Worm (Caenorhabditis elegans) whole organism, young adult: ENCODE data around the gene asp-1.

Source experiments
- B0019.2 ChIP-seq: fragments of 200-800 bp; sonication (Bioruptor generic); conservative IDR thresholded peaks from 2 replicates; pipeline ENCODE4 v1.3.6; 2022; ENCODE audit warnings: missing genetic modification reagents, missing genetic modification characterization, missing compliant biosample characterization
- B0035.1 ChIP-seq: sonication (generic microtip); optimal IDR thresholded peaks from 2 replicates; lab custom pipeline; 2016; ENCODE audit warnings: missing genetic modification characterization, mild to moderate bottlenecking, missing compliant biosample characterization, missing genotype, missing genetic modification reagents
- C06A6.2 ChIP-seq: fragments of 200-800 bp; sonication (Bioruptor generic); conservative IDR thresholded peaks from 2 replicates; pipeline ENCODE4 v1.3.6; 2022; ENCODE audit warnings: missing genetic modification characterization, missing compliant biosample characterization
- D2030.7 ChIP-seq: fragments of 200-800 bp; sonication (Bioruptor generic); IDR thresholded peaks from 2 replicates; pipeline ENCODE4 v1.3.6; 2022; ENCODE audit warnings: missing genetic modification reagents, missing genetic modification characterization, missing compliant biosample characterization
- F22D6.2 ChIP-seq: sonication (generic microtip); optimal IDR thresholded peaks from 2 replicates; lab custom pipeline; 2016; ENCODE audit warnings: mild to moderate bottlenecking, missing genetic modification characterization, missing compliant biosample characterization
- F55B11.4 ChIP-seq: sonication (generic microtip); optimal IDR thresholded peaks from 2 replicates; lab custom pipeline; 2016; ENCODE audit warnings: missing compliant biosample characterization, missing genetic modification characterization, borderline replicate concordance; ENCODE audit not compliant: insufficient read depth
- F57C9.4 ChIP-seq: sonication (generic microtip); optimal IDR thresholded peaks from 2 replicates; lab custom pipeline; 2017; ENCODE audit warnings: mild to moderate bottlenecking, missing genetic modification characterization, missing compliant biosample characterization
- T07F8.4 ChIP-seq: sonication (generic microtip); optimal IDR thresholded peaks from 2 replicates; lab custom pipeline; 2016; ENCODE audit warnings: mild to moderate bottlenecking, missing genetic modification characterization, moderate library complexity, missing compliant biosample characterization
- Y53G8AR.9 ChIP-seq: fragments of 200-800 bp; sonication (Bioruptor generic); conservative IDR thresholded peaks from 2 replicates; pipeline ENCODE4 v1.3.6; 2022; ENCODE audit warnings: missing genetic modification reagents, missing genetic modification characterization, missing compliant biosample characterization
- Y95B8A.8 ChIP-seq: fragments of 200-800 bp; sonication (Bioruptor generic); IDR thresholded peaks from 2 replicates; pipeline ENCODE4 v1.3.6; 2022; ENCODE audit warnings: missing genetic modification reagents, missing genetic modification characterization, missing compliant biosample characterization
- aptf-2 ChIP-seq: fragments of 200-800 bp; sonication (Bioruptor generic); conservative IDR thresholded peaks from 2 replicates; pipeline ENCODE4 v1.3.6; 2022; ENCODE audit warnings: missing genetic modification reagents, missing genetic modification characterization, missing compliant biosample characterization
- atf-7 ChIP-seq: sonication (generic microtip); optimal IDR thresholded peaks from 2 replicates; lab custom pipeline; 2017; ENCODE audit warnings: mild to moderate bottlenecking, missing genetic modification characterization, missing compliant biosample characterization
- athp-1 ChIP-seq: sonication (generic microtip); optimal IDR thresholded peaks from 2 replicates; lab custom pipeline; 2017; ENCODE audit warnings: mild to moderate bottlenecking, missing genetic modification characterization, missing compliant biosample characterization
- attf-6 ChIP-seq: fragments of 200-800 bp; sonication (Bioruptor generic); IDR thresholded peaks from 2 replicates; pipeline ENCODE4 v1.3.6; 2022; ENCODE audit warnings: missing genetic modification reagents, missing genetic modification characterization, missing compliant biosample characterization
- bed-2 ChIP-seq: fragments of 200-800 bp; sonication (Bioruptor generic); IDR thresholded peaks from 2 replicates; pipeline ENCODE4 v1.3.6; 2022; ENCODE audit warnings: missing genetic modification reagents, missing genetic modification characterization, missing compliant biosample characterization
- cebp-2 ChIP-seq: fragments of 200-800 bp; sonication (Bioruptor generic); IDR thresholded peaks from 2 replicates; pipeline ENCODE4 v1.3.6; 2022; ENCODE audit warnings: missing genetic modification characterization, missing compliant biosample characterization
- ceh-40 ChIP-seq: fragments of 200-800 bp; sonication (Bioruptor generic); IDR thresholded peaks from 2 replicates; pipeline ENCODE4 v1.3.6; 2022; ENCODE audit warnings: missing genetic modification characterization, missing compliant biosample characterization
- dpl-1 ChIP-seq: fragments of 150-350 bp; optimal IDR thresholded peaks from 2 replicates; lab custom pipeline; 2014; ENCODE audit warnings: missing biosample characterization, missing genetic modification reagents, missing genetic modification characterization
- egrh-3 ChIP-seq: fragments of 200-800 bp; sonication (Bioruptor generic); IDR thresholded peaks from 2 replicates; pipeline ENCODE4 v1.3.6; 2022; ENCODE audit warnings: missing genetic modification reagents, missing genetic modification characterization, missing compliant biosample characterization
- hlh-12 ChIP-seq: sonication (generic microtip); optimal IDR thresholded peaks from 2 replicates; lab custom pipeline; 2016; ENCODE audit warnings: missing genetic modification characterization, missing compliant biosample characterization
- lin-26 ChIP-seq: fragments of 200-800 bp; sonication (Bioruptor generic); IDR thresholded peaks from 2 replicates; pipeline ENCODE4 v1.3.6; 2022; ENCODE audit warnings: missing genetic modification reagents, missing genetic modification characterization, missing compliant biosample characterization
- madf-10 ChIP-seq: sonication (generic microtip); optimal IDR thresholded peaks from 2 replicates; lab custom pipeline; 2016; ENCODE audit warnings: mild to moderate bottlenecking, missing genetic modification characterization, missing compliant biosample characterization
- madf-3 ChIP-seq: fragments of 200-800 bp; sonication (Bioruptor generic); IDR thresholded peaks from 2 replicates; pipeline ENCODE4 v1.3.6; 2022; ENCODE audit warnings: missing genetic modification reagents, missing genetic modification characterization, missing compliant biosample characterization
- mcd-1 ChIP-seq: fragments of 200-800 bp; sonication (Bioruptor generic); IDR thresholded peaks from 2 replicates; pipeline ENCODE4 v1.3.6; 2022; ENCODE audit warnings: missing genetic modification reagents, missing genetic modification characterization, missing compliant biosample characterization
- nhr-27 ChIP-seq: fragments of 200-800 bp; sonication (Bioruptor generic); optimal IDR thresholded peaks from 2 replicates; lab custom pipeline; 2018; ENCODE audit warnings: mild to moderate bottlenecking, missing genetic modification characterization, moderate library complexity, missing compliant biosample characterization
- rpc-1 ChIP-seq, 2 experiments: fragments of 150-350 bp in 1 of 2; sonication (generic microtip) in 1 of 2; optimal IDR thresholded peaks; 2 replicates each; lab custom pipeline; 2014 to 2018; ENCODE audit warnings: missing biosample characterization in 1 of 2, missing genetic modification characterization in 1 of 2, missing genetic modification reagents in 1 of 2, missing genotype in 1 of 2
- sea-2 ChIP-seq: fragments of 200-800 bp; sonication (Bioruptor generic); IDR thresholded peaks from 2 replicates; pipeline ENCODE4 v1.3.6; 2022; ENCODE audit warnings: missing genetic modification characterization, missing compliant biosample characterization
- unc-130 ChIP-seq: sonication (generic microtip); optimal IDR thresholded peaks from 2 replicates; lab custom pipeline; 2016; ENCODE audit warnings: missing genetic modification reagents, missing genetic modification characterization, missing compliant biosample characterization
- xnd-1 ChIP-seq: sonication (generic microtip); optimal IDR thresholded peaks from 2 replicates; lab custom pipeline; 2016; ENCODE audit warnings: missing genotype, missing genetic modification reagents, missing genetic modification characterization, missing compliant biosample characterization
- zfh-2 ChIP-seq: fragments of 200-800 bp; sonication (Bioruptor generic); conservative IDR thresholded peaks from 2 replicates; pipeline ENCODE4 v1.3.6; 2022; ENCODE audit warnings: missing genetic modification reagents, missing genetic modification characterization, missing compliant biosample characterization
- ztf-18 ChIP-seq: sonication (generic microtip); optimal IDR thresholded peaks from 2 replicates; lab custom pipeline; 2016; ENCODE audit warnings: missing genotype, mild to moderate bottlenecking, missing genetic modification characterization, missing compliant biosample characterization
- ztf-26 ChIP-seq: sonication (generic microtip); optimal IDR thresholded peaks from 2 replicates; lab custom pipeline; 2017; ENCODE audit warnings: missing genetic modification characterization, missing compliant biosample characterization
- ztf-6 ChIP-seq: fragments of 200-800 bp; sonication (Bioruptor generic); IDR thresholded peaks from 2 replicates; pipeline ENCODE4 v1.3.6; 2022; ENCODE audit warnings: missing genetic modification reagents, missing genetic modification characterization, missing compliant biosample characterization

Gene asp-1

DNA sequence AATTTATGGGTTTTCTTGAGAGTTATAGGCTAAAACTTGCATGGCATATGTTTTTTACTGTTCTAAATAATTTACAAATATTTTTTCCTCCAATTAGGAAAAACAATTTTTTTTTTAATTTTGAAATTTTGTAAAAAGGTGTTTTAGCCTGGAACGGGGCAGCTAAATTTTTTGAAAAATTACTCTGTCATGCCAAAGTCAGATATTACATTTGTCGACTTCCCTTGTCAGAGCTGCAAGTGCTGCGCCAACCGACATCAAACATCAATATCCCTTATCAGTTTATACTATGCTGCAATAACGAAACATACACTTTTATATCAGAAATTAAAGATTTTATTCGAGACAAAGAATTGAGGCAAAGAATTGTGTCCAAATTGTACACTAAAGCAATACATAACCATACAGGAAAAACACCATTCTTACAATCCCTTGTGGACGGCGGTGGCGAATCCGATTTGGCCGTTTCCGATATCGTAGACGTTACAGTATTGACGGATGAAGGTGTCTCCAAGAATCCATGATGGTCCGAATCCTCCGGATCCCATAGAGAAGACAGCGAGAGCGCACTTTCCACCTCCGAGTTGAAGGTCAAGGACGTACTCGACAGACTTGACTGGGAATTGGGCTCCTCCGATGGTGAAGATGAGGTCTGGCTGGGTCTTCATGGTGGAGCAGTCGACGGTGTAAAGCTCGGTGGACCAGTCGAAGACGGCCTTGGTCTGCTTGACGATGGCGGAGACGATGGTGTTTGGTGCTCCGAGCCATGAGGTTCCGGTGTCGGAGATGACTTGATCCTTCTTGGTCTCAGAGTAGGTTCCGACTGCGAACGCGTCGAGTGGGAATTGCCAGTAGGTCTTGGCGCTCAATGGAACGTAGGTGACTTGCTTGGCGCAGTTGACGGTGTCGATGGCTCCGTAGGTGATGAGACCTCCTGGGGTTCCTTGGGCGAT lies 1.1 kb downstream of the asp-1 start (continued):
- TF ChIP-seq ztf-18 (tag; lab: Kevin White, UChicago): no peak
- 0 out of 2 replicates have a peak, but pooled peaks have one; percentile 50 for TF ChIP-seq Y95B8A.8 (GFP tag; lab: Robert Waterston, UW)
- no peak for TF ChIP-seq egrh-3 (GFP tag; lab: Robert Waterston, UW)
- TF ChIP-seq hlh-12 (tag; lab: Kevin White, UChicago): no peak
- no peak for TF ChIP-seq cebp-2
- TF ChIP-seq madf-10 (tag; lab: Kevin White, UChicago): peak; percentile 24
- TF ChIP-seq C06A6.2 (GFP tag; lab: Robert Waterston, UW): no peak
- no peak for TF ChIP-seq unc-130
- no peak for TF ChIP-seq sea-2 (GFP tag; lab: Robert Waterston, UW)

DNA sequence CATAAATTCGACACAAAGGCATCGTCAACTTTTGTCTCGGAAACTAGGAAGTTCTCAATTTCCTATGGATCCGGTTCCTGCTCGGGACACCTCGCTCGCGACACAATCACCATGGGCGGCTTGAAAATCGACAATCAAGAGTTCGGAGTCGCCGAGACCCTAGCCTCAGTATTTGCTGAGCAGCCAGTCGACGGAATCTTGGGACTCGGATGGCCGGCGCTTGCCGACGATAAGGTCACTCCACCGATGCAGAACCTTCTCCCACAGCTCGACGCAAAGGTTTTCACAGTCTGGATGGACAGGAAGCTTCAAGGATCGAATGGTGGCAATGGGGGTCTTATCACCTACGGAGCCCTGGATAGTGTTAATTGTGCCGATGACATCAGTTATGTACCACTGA lies 3.1 kb downstream of the asp-1 start:
- TF ChIP-seq rpc-1 (optimal IDR thresholded peaks at IDR 0.05; lab: Kevin White, UChicago) (no peak), rpc-1 (tag; optimal IDR thresholded peaks at IDR 0.05; lab: Kevin White, UChicago) (no peak), zfh-2 (GFP tag; lab: Robert Waterston, UW) (peak; percentile 73), mcd-1 (0 out of 2 replicates have a peak, but pooled peaks have one; percentile 11)

DNA sequence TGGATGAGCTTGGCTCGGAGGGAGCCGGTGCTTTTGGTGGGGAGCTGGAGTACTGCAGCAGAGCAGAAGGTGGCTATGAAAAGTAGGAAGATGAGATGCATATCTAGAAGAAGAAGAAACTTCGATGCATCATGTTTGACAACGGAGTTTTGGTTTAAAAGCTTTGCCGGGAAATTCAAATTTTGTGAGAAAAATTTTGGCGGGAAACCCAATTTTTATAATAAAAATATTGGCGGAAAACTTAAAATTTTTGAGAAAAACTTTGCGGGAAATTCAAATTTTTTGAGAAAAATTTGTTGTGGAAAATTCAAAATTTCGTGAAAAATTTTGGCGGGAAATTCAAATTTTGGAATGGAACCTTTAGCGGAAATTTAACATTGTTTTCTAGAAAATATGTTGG lies 5.8 kb downstream of the asp-1 start, which contains the start of gene asp-15:
Gene asp-15 (minus strand): TSS at position 101 of the 400 bp plus-strand sequence.
- no peak for TF ChIP-seq F57C9.4 (tag; lab: Kevin White, UChicago)
- TF ChIP-seq lin-26 (GFP tag; lab: Robert Waterston, UW): 0 out of 2 replicates have a peak, but pooled peaks have one; percentile 12
- TF ChIP-seq, all 124 proteins: peak for 1

DNA sequence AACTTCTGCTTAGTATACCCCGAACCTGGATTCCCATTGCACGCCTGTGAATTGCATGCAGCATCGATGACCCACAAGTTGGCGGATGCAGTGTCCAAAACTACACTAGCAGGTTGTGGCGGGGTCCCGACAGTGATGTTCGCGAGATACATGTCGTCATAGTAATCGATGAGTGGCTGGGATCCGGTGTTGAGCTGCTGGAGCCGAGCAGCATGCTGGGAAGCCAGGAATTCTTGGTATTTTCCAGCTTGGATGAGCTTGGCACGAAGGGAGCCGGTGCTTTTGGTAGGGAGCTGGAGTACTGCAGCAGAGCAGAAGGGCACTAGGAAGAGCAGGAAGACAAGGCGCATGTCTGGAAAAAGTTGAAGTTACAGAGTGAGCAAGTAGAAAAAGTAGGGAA lies 8.3 kb downstream of the asp-1 start, which contains the start of gene asp-16:
Gene asp-16 (minus strand): TSS at position 350 of the 400 bp plus-strand sequence.
- TF ChIP-seq zfh-2 (GFP tag; lab: Robert Waterston, UW) (peak; percentile 68), attf-6 (no peak), ceh-40 (no peak), D2030.7 (GFP tag; lab: Robert Waterston, UW) (no peak), egrh-3 (GFP tag; lab: Robert Waterston, UW) (peak; percentile 41; the same call in 1 of the 2 replicates)

DNA sequence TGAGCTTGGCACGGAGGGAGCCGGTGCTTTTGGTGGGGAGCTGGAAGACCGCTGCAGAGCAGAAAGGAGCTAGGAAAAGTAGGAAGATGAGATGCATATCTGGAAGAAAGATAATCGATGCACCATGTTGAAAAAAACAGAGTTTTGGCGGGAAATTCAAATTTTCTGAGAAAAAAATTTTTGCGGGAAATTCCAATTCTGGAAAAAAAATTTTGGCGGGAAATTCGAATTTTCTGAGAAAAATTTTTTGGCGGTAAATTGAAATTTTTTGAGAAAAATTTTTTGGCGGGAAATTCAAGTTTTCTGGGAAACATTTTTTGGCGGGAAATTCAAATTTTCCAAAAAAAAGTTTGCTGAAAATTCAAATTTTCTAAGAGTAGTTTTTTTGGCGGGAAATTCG lies 13.3 kb downstream of the asp-1 start, which contains the start of gene asp-17:
Gene asp-17 (minus strand): TSS at position 101 of the 400 bp plus-strand sequence.
- TF ChIP-seq ztf-26 (tag; lab: Kevin White, UChicago) (no peak), Y53G8AR.9 (GFP tag; lab: Robert Waterston, UW) (no peak), nhr-27 (tag; lab: Kevin White, UChicago) (no peak), athp-1 (tag; lab: Kevin White, UChicago) (no peak), F55B11.4 (tag; lab: Kevin White, UChicago) (no peak), F57C9.4 (tag; lab: Kevin White, UChicago) (no peak)

DNA sequence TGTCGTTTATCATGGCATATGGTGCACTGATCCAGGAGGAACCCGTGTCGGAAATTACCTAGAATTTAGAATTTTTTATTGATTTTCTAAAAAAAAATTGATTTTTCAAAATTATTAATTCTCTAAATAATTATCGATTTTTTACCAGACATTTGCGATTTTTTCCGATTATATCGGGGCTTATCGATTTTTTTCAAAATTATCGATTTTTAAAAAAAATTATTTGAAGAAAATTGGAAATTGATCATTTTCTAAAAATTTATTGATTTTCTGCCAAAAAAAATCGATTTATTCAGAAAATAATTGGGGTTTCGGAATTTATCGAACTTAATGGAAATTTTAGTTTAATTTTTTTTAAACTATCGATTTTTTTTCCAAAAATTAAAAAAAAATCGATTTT lies 14.5 kb downstream of the asp-1 start:
- no peak for TF ChIP-seq egrh-3 (GFP tag; lab: Robert Waterston, UW)
- no peak for TF ChIP-seq atf-7 (tag; lab: Kevin White, UChicago)
- no peak for TF ChIP-seq T07F8.4 (tag; lab: Kevin White, UChicago)
- no peak for TF ChIP-seq madf-3 (GFP tag; lab: Robert Waterston, UW)
- TF ChIP-seq ceh-40: no peak
- TF ChIP-seq ztf-26 (tag; lab: Kevin White, UChicago): no peak
- TF ChIP-seq F22D6.2 (tag; lab: Kevin White, UChicago): no peak
- TF ChIP-seq bed-2 (GFP tag; lab: Robert Waterston, UW): no peak
- no peak for TF ChIP-seq aptf-2 (GFP tag; lab: Robert Waterston, UW)
- TF ChIP-seq ztf-6 (GFP tag; lab: Robert Waterston, UW): no peak
- no peak for TF ChIP-seq B0019.2 (GFP tag; lab: Robert Waterston, UW)
- TF ChIP-seq dpl-1 (GFP tag; lab: Kevin White, UChicago): no peak
- TF ChIP-seq B0035.1 (tag; lab: Kevin White, UChicago): no peak
- no peak for TF ChIP-seq xnd-1 (tag; lab: Kevin White, UChicago)
- TF ChIP-seq, all 124 proteins: peak for 0
